Worm (Caenorhabditis elegans): ENCODE data around the gene ncx-5.

Gene ncx-5

ce11 chrV:10516702-10517101 is 26.8 kb upstream of the ncx-5 start:
- TF ChIP-seq ces-1 (GFP tag; optimal IDR thresholded peaks at IDR 0.05) (peak; percentile 48), snpc-4 (tag; optimal IDR thresholded peaks at IDR 0.05) (no peak)

- TF ChIP-seq ztf-11 (tag; optimal IDR thresholded peaks at IDR 0.05) (no peak), drap-1 (GFP tag; optimal IDR thresholded peaks at IDR 0.05) (no peak), elt-3 (tag; optimal IDR thresholded peaks at IDR 0.05) (no peak), tbx-8 (GFP tag; optimal IDR thresholded peaks at IDR 0.05) (no peak)
These were observed 24.4 kb upstream of the ncx-5 start, which contains the start of gene dmsr-8 for ce11 chrV:10514271-10514670. dmsr-8 (minus strand) TSS chrV:10514371.

ce11 chrV:10508855-10509254 is 19.0 kb upstream of the ncx-5 start, which contains the start of gene C35A5.6:
C35A5.6 (plus strand) TSS chrV:10509137.
- TF ChIP-seq ceh-83 (GFP tag; optimal IDR thresholded peaks at IDR 0.05) = no peak
- TF ChIP-seq flh-1 (GFP tag; optimal IDR thresholded peaks at IDR 0.05) = no peak
- no peak for TF ChIP-seq lin-13 (tag; optimal IDR thresholded peaks at IDR 0.05)
- no peak for TF ChIP-seq drap-1 (GFP tag; optimal IDR thresholded peaks at IDR 0.05)
- no peak for TF ChIP-seq ham-2 (GFP tag; optimal IDR thresholded peaks at IDR 0.05)
- no peak for TF ChIP-seq bed-3 (GFP tag; optimal IDR thresholded peaks at IDR 0.05)
- TF ChIP-seq blmp-1 (tag; optimal IDR thresholded peaks at IDR 0.05) = no peak
- no peak for TF ChIP-seq unc-120 (tag; optimal IDR thresholded peaks at IDR 0.05; ENCODE audit: poor library complexity, severe bottlenecking)
- TF ChIP-seq mep-1 (tag; optimal IDR thresholded peaks at IDR 0.05) = no peak
- TF ChIP-seq nhr-12 (tag; optimal IDR thresholded peaks at IDR 0.05) = no peak

- no peak for TF ChIP-seq snpc-4 (tag; optimal IDR thresholded peaks at IDR 0.05)
- no peak for TF ChIP-seq nhr-12 (tag; optimal IDR thresholded peaks at IDR 0.05)
- no peak for TF ChIP-seq tbx-8 (GFP tag; optimal IDR thresholded peaks at IDR 0.05)
- no peak for TF ChIP-seq sem-2 (GFP tag; optimal IDR thresholded peaks at IDR 0.05)
- TF ChIP-seq nhr-76 (tag; optimal IDR thresholded peaks at IDR 0.05) = no peak
These were observed 15.7 kb upstream of the ncx-5 start, which contains the start of gene C35A5.5 for ce11 chrV:10505553-10505952. C35A5.5 (plus strand) TSS chrV:10505853.

- TF ChIP-seq hlh-1 (tag; optimal IDR thresholded peaks at IDR 0.05) (no peak), bed-3 (GFP tag; optimal IDR thresholded peaks at IDR 0.05) (no peak), lsy-2 (tag; optimal IDR thresholded peaks at IDR 0.05) (no peak), nhr-28 (tag; optimal IDR thresholded peaks at IDR 0.05) (no peak), unc-120 (tag; optimal IDR thresholded peaks at IDR 0.05; ENCODE audit: poor library complexity, severe bottlenecking) (no peak), sem-2 (GFP tag; optimal IDR thresholded peaks at IDR 0.05) (no peak), flh-1 (GFP tag; optimal IDR thresholded peaks at IDR 0.05) (no peak), ces-1 (GFP tag; optimal IDR thresholded peaks at IDR 0.05) (no peak), nhr-237 (tag; optimal IDR thresholded peaks at IDR 0.05) (no peak), ceh-39 (tag; optimal IDR thresholded peaks at IDR 0.05) (no peak), nhr-76 (tag; optimal IDR thresholded peaks at IDR 0.05) (no peak), ceh-43 (GFP tag; optimal IDR thresholded peaks at IDR 0.05) (no peak)
These were observed 14.0 kb upstream of the ncx-5 start, which contains the start of gene C35A5.10 for ce11 chrV:10503893-10504292. C35A5.10 (plus strand) TSS chrV:10504193.

- TF ChIP-seq nhr-28 (tag; optimal IDR thresholded peaks at IDR 0.05) (no peak), unc-39 (tag; optimal IDR thresholded peaks at IDR 0.05) (no peak), mab-5 (tag; optimal IDR thresholded peaks at IDR 0.05) (no peak), snpc-4 (tag; optimal IDR thresholded peaks at IDR 0.05) (no peak), elt-1 (tag; optimal IDR thresholded peaks at IDR 0.05; ENCODE audit: borderline replicate concordance, insufficient read depth) (no peak), nhr-237 (tag; optimal IDR thresholded peaks at IDR 0.05) (no peak), zip-8 (tag; optimal IDR thresholded peaks at IDR 0.05) (no peak)
These were observed 13.1 kb upstream of the ncx-5 start, which contains the start of gene C35A5.11 for ce11 chrV:10503011-10503410. C35A5.11 (minus strand) TSS chrV:10503111.

- no peak for TF ChIP-seq hlh-1 (tag; optimal IDR thresholded peaks at IDR 0.05)
- no peak for TF ChIP-seq ceh-83 (GFP tag; optimal IDR thresholded peaks at IDR 0.05)
- no peak for TF ChIP-seq snpc-4 (tag; optimal IDR thresholded peaks at IDR 0.05)
- no peak for TF ChIP-seq mep-1 (tag; optimal IDR thresholded peaks at IDR 0.05)
- no peak for TF ChIP-seq M03D4.4 (tag; optimal IDR thresholded peaks at IDR 0.05)
These were observed 11.4 kb upstream of the ncx-5 start, which contains the start of gene C35A5.3 for ce11 chrV:10501295-10501694. C35A5.3 (minus strand) TSS chrV:10501395.

Data from whole organism, mixed stage, embryonic.